Worm (Caenorhabditis elegans): ENCODE measurements around the gene ent-1.

Gene ent-1

ce11 chrIV:11620909-11621308, 34.4 kb downstream of the ent-1 start, which contains the start of gene dsl-5:
Gene dsl-5, minus strand, starts transcription at chrIV:11621009.
- no peak for TF ChIP-seq zip-2 (tag; optimal IDR thresholded peaks at IDR 0.05)
- no peak for TF ChIP-seq dmd-6 (GFP tag; IDR thresholded peaks at IDR 0.05)
- no peak for TF ChIP-seq mxl-3 (GFP tag; optimal IDR thresholded peaks at IDR 0.05)

- TF ChIP-seq egl-43 (GFP tag; IDR thresholded peaks at IDR 0.05) (peak; percentile 63; the same call in 1 of the 2 replicates), set-16 (GFP tag; IDR thresholded peaks at IDR 0.05) (peak; percentile 97), mxl-2 (GFP tag; conservative IDR thresholded peaks at IDR 0.05) (peak; percentile 60; the same call in 1 of the 2 replicates)
These were observed 38.7 kb downstream of the ent-1 start for ce11 chrIV:11616543-11616942.

ce11 chrIV:11604909-11605308, 50.4 kb downstream of the ent-1 start, which contains the start of the genes ragc-1 and Y24F12A.1:
Gene ragc-1, minus strand, starts transcription at chrIV:11604933.
Gene Y24F12A.1, plus strand, starts transcription at chrIV:11605254.
- TF ChIP-seq dpl-1 (GFP tag; optimal IDR thresholded peaks at IDR 0.05), result peak; percentile 46
- TF ChIP-seq nhr-77 (tag; optimal IDR thresholded peaks at IDR 0.05), result peak; percentile 27
- peak; percentile 82 for TF ChIP-seq hlh-30 (tag; optimal IDR thresholded peaks at IDR 0.05; ENCODE audit: insufficient read depth)
- no peak for TF ChIP-seq ceh-32 (tag; optimal IDR thresholded peaks at IDR 0.05; ENCODE audit: poor library complexity)
- TF ChIP-seq dmd-6 (GFP tag; IDR thresholded peaks at IDR 0.05), result no peak
- TF ChIP-seq arid-1 (GFP tag; conservative IDR thresholded peaks at IDR 0.05), result no peak
- TF ChIP-seq lsy-2 (tag; optimal IDR thresholded peaks at IDR 0.05), result peak in 1 of 2 experiments; percentile 72
- TF ChIP-seq nhr-28 (tag; optimal IDR thresholded peaks at IDR 0.05), result peak; percentile 31
- TF ChIP-seq T20F7.1 (GFP tag; optimal IDR thresholded peaks at IDR 0.05), result peak; percentile 3
- peak in 1 of 2 experiments; percentile 2 for TF ChIP-seq hif-1 (tag; optimal IDR thresholded peaks at IDR 0.05)
- no peak for TF ChIP-seq pha-4 (GFP tag; IDR thresholded peaks at IDR 0.05)
- peak; percentile 51 for TF ChIP-seq pha-4 (tag; optimal IDR thresholded peaks at IDR 0.05)
- no peak for TF ChIP-seq nhr-11 (tag; optimal IDR thresholded peaks at IDR 0.05)
- no peak for TF ChIP-seq mdt-29 (GFP tag; IDR thresholded peaks at IDR 0.05)
- no peak for TF ChIP-seq daf-16 (GFP tag; optimal IDR thresholded peaks at IDR 0.05)
- peak; percentile 57 for TF ChIP-seq daf-16 (tag; optimal IDR thresholded peaks at IDR 0.05)
- peak; percentile 31 for TF ChIP-seq nhr-6 (tag; optimal IDR thresholded peaks at IDR 0.05)
- peak; percentile 44 for TF ChIP-seq hlh-11 (tag; optimal IDR thresholded peaks at IDR 0.05)
- TF ChIP-seq unc-130 (GFP tag; optimal IDR thresholded peaks at IDR 0.05), result peak; percentile 59
- no peak for TF ChIP-seq lin-1 (GFP tag; IDR thresholded peaks at IDR 0.05)
- TF ChIP-seq mep-1 (tag; optimal IDR thresholded peaks at IDR 0.05), result peak; percentile 76
- TF ChIP-seq dve-1 (tag; optimal IDR thresholded peaks at IDR 0.05; ENCODE audit: insufficient read depth), result peak; percentile 74
- TF ChIP-seq mdl-1 (tag; optimal IDR thresholded peaks at IDR 0.05), result peak in 1 of 2 experiments; percentile 77
- TF ChIP-seq mxl-3 (GFP tag; optimal IDR thresholded peaks at IDR 0.05), result peak; percentile 78
- no peak for TF ChIP-seq madf-9 (GFP tag; conservative IDR thresholded peaks at IDR 0.05)
- peak; percentile 83 for TF ChIP-seq mes-2 (tag; optimal IDR thresholded peaks at IDR 0.05; ENCODE audit: poor library complexity, severe bottlenecking)
- TF ChIP-seq aly-2 (tag; optimal IDR thresholded peaks at IDR 0.05), result no peak
- TF ChIP-seq lin-38 (GFP tag; IDR thresholded peaks at IDR 0.05), result peak; percentile 51
- TF ChIP-seq F49E8.2 (tag; optimal IDR thresholded peaks at IDR 0.05; ENCODE audit: borderline replicate concordance), result no peak
- TF ChIP-seq rbr-2 (tag; optimal IDR thresholded peaks at IDR 0.05), result peak; percentile 15

Data from whole organism, L4 larva.